Worm (Caenorhabditis elegans): ENCODE data around the gene egl-6.

- no peak for TF ChIP-seq ets-7 (tag; optimal IDR thresholded peaks at IDR 0.05)
- no peak for TF ChIP-seq ceh-36 (tag; optimal IDR thresholded peaks at IDR 0.05)
- TF ChIP-seq ama-1 (optimal IDR thresholded peaks at IDR 0.05) = no peak
- TF ChIP-seq hnd-1 (tag; optimal IDR thresholded peaks at IDR 0.05) = no peak
- TF ChIP-seq sea-1 (GFP tag; conservative IDR thresholded peaks at IDR 0.05) = no peak
- TF ChIP-seq tbx-11 (GFP tag; IDR thresholded peaks at IDR 0.05) = no peak
- TF ChIP-seq aly-1 (tag; optimal IDR thresholded peaks at IDR 0.05) = no peak
- TF ChIP-seq B0310.2 (tag; optimal IDR thresholded peaks at IDR 0.05) = no peak
- TF ChIP-seq pes-1 (GFP tag; IDR thresholded peaks at IDR 0.05) = no peak
Observed at ce11 chrX:5901499-5901898, 29.4 kb upstream of the egl-6 start.
